Worm (Caenorhabditis elegans) whole organism, L2 larva: ENCODE results near the gene C54D10.4.
A peak's percentile ranks its signal among the peaks of the same experiment; 100 is the strongest.

Source experiments
- F13H6.1 ChIP-seq: sonication (generic microtip); optimal IDR thresholded peaks from 2 replicates; lab custom pipeline; 2016; ENCODE audit warnings: missing genetic modification characterization, missing compliant biosample characterization
- ama-1 ChIP-seq: fragments of 150-350 bp; optimal IDR thresholded peaks from 2 replicates; lab custom pipeline; 2018; ENCODE audit warnings: inconsistent platforms
- fos-1 ChIP-seq: fragments of 150-350 bp; optimal IDR thresholded peaks from 2 replicates; lab custom pipeline; 2014; ENCODE audit warnings: missing biosample characterization, missing genetic modification characterization
- nhr-77 ChIP-seq: fragments of 150-350 bp; optimal IDR thresholded peaks from 2 replicates; lab custom pipeline; 2014; ENCODE audit warnings: missing biosample characterization, missing genetic modification characterization
- sem-4 ChIP-seq: fragments of 150-350 bp; optimal IDR thresholded peaks from 2 replicates; lab custom pipeline; 2014; ENCODE audit warnings: missing biosample characterization, missing genetic modification reagents, missing genetic modification characterization
- skn-1 ChIP-seq: sonication (generic microtip); optimal IDR thresholded peaks from 2 replicates; lab custom pipeline; 2017; ENCODE audit warnings: missing biosample characterization, missing genetic modification characterization
- snpc-4 ChIP-seq: fragments of 150-350 bp; optimal IDR thresholded peaks from 2 replicates; lab custom pipeline; 2014; ENCODE audit warnings: missing biosample characterization, missing genetic modification characterization
- unc-55 ChIP-seq: fragments of 150-350 bp; sonication (generic microtip); optimal IDR thresholded peaks from 3 replicates; lab custom pipeline; 2014; ENCODE audit warnings: missing biosample characterization, missing genetic modification reagents, missing genetic modification characterization
- zag-1 ChIP-seq: fragments of 150-350 bp; optimal IDR thresholded peaks from 2 replicates; lab custom pipeline; 2014; ENCODE audit warnings: missing biosample characterization, missing genetic modification characterization

ce11 chrV:12413651-12414114 lies 7.1 kb downstream of the C54D10.4 start, which contains the start of gene cdr-6:
- TF ChIP-seq ama-1 (lab: Kevin White, UChicago) (no peak), F13H6.1 (tag; lab: Kevin White, UChicago) (peak; percentile 18), snpc-4 (tag; lab: Kevin White, UChicago) (no peak), skn-1 (tag; lab: Kevin White, UChicago) (no peak), zag-1 (no peak), fos-1 (peak; percentile 30), unc-55 (GFP tag; lab: Kevin White, UChicago) (no peak), nhr-77 (no peak), sem-4 (tag; lab: Kevin White, UChicago) (no peak)
